Worm (Caenorhabditis elegans) whole organism, mixed stage, embryonic: ENCODE data around the gene bath-36.

Experiments
- M03D4.4 ChIP-seq: sonication (generic microtip); optimal IDR thresholded peaks from 2 replicates; lab custom pipeline; 2017; ENCODE audit warnings: mild to moderate bottlenecking, missing genetic modification characterization, missing compliant biosample characterization
- blmp-1 ChIP-seq: fragments of 150-350 bp; optimal IDR thresholded peaks from 2 replicates; lab custom pipeline; 2014; ENCODE audit warnings: missing biosample characterization, missing genetic modification characterization
- ces-1 ChIP-seq: fragments of 150-350 bp; optimal IDR thresholded peaks from 2 replicates; lab custom pipeline; 2014; ENCODE audit warnings: missing biosample characterization, missing genetic modification reagents, missing genetic modification characterization
- lin-13 ChIP-seq: fragments of 150-350 bp; optimal IDR thresholded peaks from 2 replicates; lab custom pipeline; 2014; ENCODE audit warnings: missing biosample characterization, missing genetic modification characterization
- lin-32 ChIP-seq: fragments of 200-800 bp; sonication (Bioruptor generic); optimal IDR thresholded peaks from 2 replicates; lab custom pipeline; 2018; ENCODE audit warnings: mild to moderate bottlenecking, missing genetic modification characterization, missing compliant biosample characterization
- lsy-2 ChIP-seq: fragments of 150-350 bp; optimal IDR thresholded peaks from 2 replicates; lab custom pipeline; 2014; ENCODE audit warnings: missing biosample characterization, missing genetic modification characterization
- nhr-12 ChIP-seq: fragments of 150-350 bp; optimal IDR thresholded peaks from 2 replicates; lab custom pipeline; 2014; ENCODE audit warnings: missing biosample characterization, missing genetic modification characterization
- snpc-4 ChIP-seq: fragments of 150-350 bp; optimal IDR thresholded peaks from 2 replicates; lab custom pipeline; 2014; ENCODE audit warnings: missing biosample characterization, missing genetic modification characterization
- unc-39 ChIP-seq: fragments of 150-350 bp; optimal IDR thresholded peaks from 2 replicates; lab custom pipeline; 2014; ENCODE audit warnings: missing biosample characterization, missing genetic modification characterization

DNA sequence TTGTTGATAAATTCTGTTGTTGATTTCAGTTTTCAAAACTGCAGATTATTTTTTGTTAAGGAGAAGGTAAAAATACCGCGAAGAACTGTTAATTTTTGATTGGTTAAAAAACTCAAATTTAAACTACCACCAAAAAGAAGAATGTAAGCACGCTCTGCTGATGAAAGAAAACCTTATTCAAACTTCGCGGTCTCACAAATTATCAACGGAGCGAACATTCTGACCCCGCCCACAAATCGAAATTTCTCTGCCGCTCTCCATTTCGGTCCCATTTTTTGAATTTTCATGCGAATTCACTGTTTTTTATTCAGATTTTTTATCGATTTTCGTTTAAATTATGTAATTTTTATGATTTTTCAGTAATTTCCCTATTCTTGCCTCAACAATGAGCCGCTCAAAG is 1.9 kb downstream of the bath-36 start, which contains the start of gene cyn-3:
- TF ChIP-seq blmp-1 (tag; lab: Kevin White, UChicago) (no peak), lin-32 (GFP tag; lab: Kevin White, UChicago) (no peak), lin-13 (peak; percentile 58), snpc-4 (tag; lab: Kevin White, UChicago) (no peak), nhr-12 (tag; lab: Kevin White, UChicago) (no peak), lsy-2 (peak; percentile 83), ces-1 (GFP tag; lab: Kevin White, UChicago) (peak; percentile 81), unc-39 (tag; lab: Kevin White, UChicago) (no peak), M03D4.4 (tag; lab: Kevin White, UChicago) (no peak)
